Worm (Caenorhabditis elegans): Measurements from ENCODE around the gene pdk-1.
A peak's percentile ranks its signal among the peaks of the same experiment; 100 is the strongest.

Gene pdk-1

ce11 chrX:1337009-1337408 lies 15.9 kb downstream of the pdk-1 start, which contains the start of gene ttr-37:
ttr-37 (minus strand) TSS chrX:1337175.
- no peak for TF ChIP-seq dao-5 (tag; optimal IDR thresholded peaks at IDR 0.05)
- TF ChIP-seq him-1 (tag; optimal IDR thresholded peaks at IDR 0.05), result no peak
- no peak for TF ChIP-seq W03F9.2 (tag; optimal IDR thresholded peaks at IDR 0.05)

DNA sequence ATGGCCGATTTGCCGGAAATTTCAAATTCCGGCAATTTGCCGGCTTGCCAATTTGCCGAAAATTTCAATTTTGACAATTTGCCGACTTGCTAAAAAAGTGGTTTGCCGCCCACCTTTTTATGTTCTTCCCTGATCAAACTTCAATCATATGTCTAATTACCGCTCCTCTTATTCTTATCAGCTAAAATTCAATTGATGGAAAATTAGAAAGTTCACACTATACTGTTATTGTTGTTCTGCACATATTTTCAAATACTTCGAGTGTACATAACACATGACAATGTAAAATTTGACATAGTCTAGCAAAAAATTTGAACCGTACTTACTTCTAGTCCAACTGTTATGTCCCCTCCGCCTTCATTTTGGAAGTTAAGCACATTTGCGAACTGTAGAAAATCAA lies 16.7 kb downstream of the pdk-1 start:
- TF ChIP-seq dao-5 (tag; optimal IDR thresholded peaks at IDR 0.05), result no peak
- no peak for TF ChIP-seq W03F9.2 (tag; optimal IDR thresholded peaks at IDR 0.05)
- no peak for TF ChIP-seq him-1 (tag; optimal IDR thresholded peaks at IDR 0.05)

- TF ChIP-seq him-1 (tag; optimal IDR thresholded peaks at IDR 0.05), result no peak
- TF ChIP-seq dao-5 (tag; optimal IDR thresholded peaks at IDR 0.05), result no peak
- TF ChIP-seq W03F9.2 (tag; optimal IDR thresholded peaks at IDR 0.05), result no peak
Observed at ce11 chrX:1338906-1339673, 17.9 kb downstream of the pdk-1 start.

DNA sequence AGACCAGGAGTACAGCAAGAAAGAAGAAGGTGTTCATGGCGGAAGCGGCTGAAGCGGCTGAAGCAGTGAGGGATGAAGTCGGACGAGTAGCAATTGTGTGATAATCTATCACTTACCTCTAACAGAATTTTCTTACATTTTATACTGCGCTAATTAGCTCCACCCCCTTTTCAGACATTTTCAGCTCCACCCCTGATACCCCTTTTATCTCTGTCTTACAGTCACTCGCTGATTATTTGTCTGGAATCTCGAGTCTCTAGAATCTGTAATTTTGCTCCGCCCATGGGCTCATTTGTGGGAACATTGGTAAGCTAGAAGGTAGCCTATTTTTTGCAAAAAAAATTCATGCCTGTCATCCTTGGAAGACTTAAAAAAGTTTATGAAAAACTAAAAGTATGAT lies 23.2 kb downstream of the pdk-1 start, which contains the start of gene ins-39:
Gene ins-39 (minus strand): TSS at position 101 of the 400 bp plus-strand sequence.
- TF ChIP-seq dao-5 (tag; optimal IDR thresholded peaks at IDR 0.05) (no peak), him-1 (tag; optimal IDR thresholded peaks at IDR 0.05) (no peak), W03F9.2 (tag; optimal IDR thresholded peaks at IDR 0.05) (no peak)

DNA sequence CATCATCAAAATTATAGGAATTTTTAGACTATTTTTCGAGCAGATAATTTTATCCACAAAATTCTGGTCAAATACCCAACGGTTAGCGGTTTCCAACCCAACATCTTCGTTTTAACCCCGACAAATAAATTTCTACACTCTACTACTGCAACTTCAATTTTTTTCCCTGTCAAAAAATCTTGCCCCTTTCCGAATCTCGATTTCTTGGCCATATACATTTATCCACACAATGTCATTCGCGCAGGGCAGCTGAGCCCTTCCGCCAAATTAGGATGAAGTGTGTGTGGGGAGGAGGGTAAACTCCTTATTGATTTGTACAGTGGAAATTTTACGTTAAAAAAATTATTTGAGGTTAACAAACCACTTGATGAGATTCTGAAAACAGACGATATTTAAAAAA lies 23.7 kb downstream of the pdk-1 start:
- TF ChIP-seq W03F9.2 (tag; optimal IDR thresholded peaks at IDR 0.05) (peak; percentile 96), him-1 (tag; optimal IDR thresholded peaks at IDR 0.05) (peak; percentile 98), dao-5 (tag; optimal IDR thresholded peaks at IDR 0.05) (peak; percentile 86)

- TF ChIP-seq him-1 (tag; optimal IDR thresholded peaks at IDR 0.05) (no peak), dao-5 (tag; optimal IDR thresholded peaks at IDR 0.05) (no peak), W03F9.2 (tag; optimal IDR thresholded peaks at IDR 0.05) (no peak)
Observed at ce11 chrX:1358295-1358694, 37.2 kb downstream of the pdk-1 start, which contains the start of gene F56C3.3. F56C3.3 (minus strand) TSS chrX:1358395.

- TF ChIP-seq W03F9.2 (tag; optimal IDR thresholded peaks at IDR 0.05) (no peak), dao-5 (tag; optimal IDR thresholded peaks at IDR 0.05) (no peak), him-1 (tag; optimal IDR thresholded peaks at IDR 0.05) (no peak)
Observed at ce11 chrX:1360631-1361030, 39.5 kb downstream of the pdk-1 start, which contains the start of gene F56C3.4. F56C3.4 (minus strand) TSS chrX:1360731.

DNA sequence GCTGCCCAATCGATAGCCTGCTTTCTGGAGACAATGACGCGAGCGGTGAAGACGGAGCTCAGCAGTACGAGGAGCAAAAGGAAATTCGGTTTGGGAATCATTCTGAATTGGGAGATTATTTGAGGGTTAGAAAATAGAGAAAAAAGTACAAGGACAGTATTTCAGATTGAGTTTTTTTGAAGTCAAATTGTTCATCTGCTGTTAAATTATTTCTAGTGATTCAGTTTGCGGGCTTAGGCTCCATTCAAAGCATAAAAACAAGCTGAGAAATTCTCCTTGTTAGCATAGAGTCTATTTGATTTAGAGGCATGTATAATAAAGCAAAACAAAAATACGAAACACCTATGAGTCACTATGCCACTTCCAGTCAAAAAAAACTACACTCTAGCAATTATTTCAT lies 46.3 kb downstream of the pdk-1 start, which contains the start of gene dgn-2:
Gene dgn-2 (minus strand): TSS at position 101 of the 400 bp plus-strand sequence.
- TF ChIP-seq dao-5 (tag; optimal IDR thresholded peaks at IDR 0.05) (no peak), W03F9.2 (tag; optimal IDR thresholded peaks at IDR 0.05) (no peak), him-1 (tag; optimal IDR thresholded peaks at IDR 0.05) (no peak)

DNA sequence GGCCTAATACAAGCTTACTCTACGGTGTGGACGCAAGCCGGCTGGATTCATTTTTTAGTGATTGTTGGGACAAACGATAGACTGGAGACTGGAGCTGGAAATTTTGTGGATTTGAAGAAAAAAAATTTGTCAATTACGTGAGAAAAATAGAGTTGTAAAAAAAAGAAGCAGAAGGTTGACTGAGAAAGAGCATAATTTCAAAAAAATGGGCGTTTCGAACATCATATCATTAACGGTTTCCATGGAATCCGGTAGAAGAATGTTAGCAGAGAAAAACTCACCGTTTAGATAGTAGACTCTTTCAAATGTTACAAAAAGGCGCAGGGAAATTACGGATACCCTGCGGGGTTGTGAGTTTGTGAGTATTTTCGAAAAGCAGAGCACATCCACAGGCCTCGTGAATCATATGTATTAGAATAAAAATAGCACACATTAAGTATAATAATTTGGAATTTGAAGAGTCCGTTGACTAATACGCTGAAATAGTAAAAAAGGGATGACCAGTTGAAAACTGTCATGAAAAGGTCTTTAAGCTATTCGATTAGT lies 49.7 kb downstream of the pdk-1 start, which contains the start of gene F56C3.7:
Gene F56C3.7 (minus strand): TSS at position 51 of the 546 bp plus-strand sequence.
- TF ChIP-seq W03F9.2 (tag; optimal IDR thresholded peaks at IDR 0.05), result no peak
- no peak for TF ChIP-seq him-1 (tag; optimal IDR thresholded peaks at IDR 0.05)
- no peak for TF ChIP-seq dao-5 (tag; optimal IDR thresholded peaks at IDR 0.05)

DNA sequence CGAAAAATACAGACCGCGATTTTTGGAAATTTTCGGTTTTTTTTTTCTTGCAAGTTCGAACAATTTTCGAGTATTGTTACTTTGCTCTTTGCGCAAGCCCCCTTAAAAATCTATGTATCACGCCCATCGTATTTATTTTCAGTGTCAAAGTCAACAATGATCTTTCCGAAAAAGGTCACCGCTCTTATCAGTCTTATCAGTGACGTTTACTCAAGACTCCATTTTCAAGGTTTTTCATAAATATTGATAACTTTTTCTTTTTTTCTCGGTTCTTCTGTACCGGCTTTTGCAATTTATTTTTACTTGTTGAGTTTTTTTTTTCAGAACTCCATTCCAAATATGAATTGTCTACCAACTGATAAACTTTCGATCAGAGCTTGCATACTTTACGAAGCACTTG lies 50.5 kb downstream of the pdk-1 start, which contains the start of gene fbxa-190:
Gene fbxa-190 (plus strand): TSS at position 325 of the 400 bp plus-strand sequence.
- TF ChIP-seq W03F9.2 (tag; optimal IDR thresholded peaks at IDR 0.05) (no peak), him-1 (tag; optimal IDR thresholded peaks at IDR 0.05) (no peak), dao-5 (tag; optimal IDR thresholded peaks at IDR 0.05) (no peak)

- TF ChIP-seq him-1 (tag; optimal IDR thresholded peaks at IDR 0.05), result no peak
- no peak for TF ChIP-seq dao-5 (tag; optimal IDR thresholded peaks at IDR 0.05)
- no peak for TF ChIP-seq W03F9.2 (tag; optimal IDR thresholded peaks at IDR 0.05)
Observed at ce11 chrX:1372464-1372863, 51.3 kb downstream of the pdk-1 start.
